Worm (Caenorhabditis elegans) whole organism, L1 larva: ENCODE results near the gene gst-35.

ENCODE experiments used
- C04F5.9 ChIP-seq: sonication (generic microtip); optimal IDR thresholded peaks from 2 replicates; lab custom pipeline; 2016; ENCODE audit warnings: missing genetic modification characterization, missing compliant biosample characterization
- C16A3.4 ChIP-seq: fragments of 150-350 bp; optimal IDR thresholded peaks from 2 replicates; lab custom pipeline; 2014; ENCODE audit warnings: missing biosample characterization, missing genetic modification characterization
- aly-2 ChIP-seq: fragments of 150-350 bp; optimal IDR thresholded peaks from 2 replicates; lab custom pipeline; 2014; ENCODE audit warnings: missing biosample characterization, missing genetic modification characterization
- blmp-1 ChIP-seq: fragments of 150-350 bp; optimal IDR thresholded peaks from 2 replicates; lab custom pipeline; 2014; ENCODE audit warnings: missing biosample characterization, missing genetic modification characterization
- ceh-63 ChIP-seq: fragments of 200-800 bp; sonication (Bioruptor generic); optimal IDR thresholded peaks from 2 replicates; lab custom pipeline; 2018; ENCODE audit warnings: mild to moderate bottlenecking, missing genetic modification characterization, missing compliant biosample characterization
- ceh-8 ChIP-seq: fragments of 200-800 bp; sonication (Bioruptor generic); optimal IDR thresholded peaks from 2 replicates; lab custom pipeline; 2018; ENCODE audit warnings: mild to moderate bottlenecking, missing genetic modification characterization, moderate library complexity, missing compliant biosample characterization
- ceh-82 ChIP-seq, 3 experiments: fragments of 150-350 bp in 1 of 3; sonication (generic microtip) in 2 of 3; optimal IDR thresholded peaks; 2 replicates each; lab custom pipeline; 2014 to 2017; ENCODE audit warnings: missing biosample characterization in 3 of 3, missing genetic modification characterization in 3 of 3
- ceh-88 ChIP-seq: fragments of 200-800 bp; sonication (Bioruptor generic); IDR thresholded peaks from 2 replicates; pipeline ENCODE4 v1.3.6; 2022; ENCODE audit warnings: missing genetic modification characterization, missing compliant biosample characterization
- ces-1 ChIP-seq: fragments of 150-350 bp; optimal IDR thresholded peaks from 2 replicates; lab custom pipeline; 2014; ENCODE audit warnings: missing biosample characterization, missing genetic modification reagents, missing genetic modification characterization
- dpl-1 ChIP-seq, 3 experiments: fragments of 150-350 bp in 2 of 3; sonication (generic microtip) in 1 of 3; optimal IDR thresholded peaks; 2 replicates each; lab custom pipeline; 2014 to 2017; ENCODE audit warnings: missing biosample characterization in 3 of 3, missing genetic modification characterization in 3 of 3, missing genetic modification reagents in 3 of 3
- dsc-1 ChIP-seq: sonication (generic microtip); optimal IDR thresholded peaks from 2 replicates; lab custom pipeline; 2016; ENCODE audit warnings: mild to moderate bottlenecking, missing genetic modification characterization, missing compliant biosample characterization
- efl-1 ChIP-seq, 4 experiments: fragments of 150-350 bp; optimal IDR thresholded peaks in 3 of 4; peaks in 1 of 4; 1 replicate in 1 of 4; 2 replicates in 3 of 4; lab custom pipeline; 2014; ENCODE audit warnings: missing biosample characterization in 2 of 4, missing genetic modification characterization in 2 of 4, missing genetic modification reagents in 2 of 4
- efl-3 ChIP-seq: fragments of 200-800 bp; sonication (Bioruptor generic); optimal IDR thresholded peaks from 2 replicates; lab custom pipeline; 2018; ENCODE audit warnings: mild to moderate bottlenecking, missing genetic modification characterization, missing compliant biosample characterization
- egl-27 ChIP-seq, 2 experiments: fragments of 150-350 bp in 1 of 2; sonication (generic microtip); optimal IDR thresholded peaks; 3 replicates each; lab custom pipeline; 2017 to 2018; ENCODE audit warnings: missing biosample characterization in 2 of 2, missing genetic modification characterization in 2 of 2, missing genetic modification reagents in 2 of 2
- elt-2 ChIP-seq: sonication (generic microtip); optimal IDR thresholded peaks from 2 replicates; lab custom pipeline; 2016; ENCODE audit warnings: missing genetic modification characterization, mild to moderate bottlenecking, inconsistent platforms, missing compliant biosample characterization, missing genetic modification reagents
- fkh-10 ChIP-seq: sonication (generic microtip); optimal IDR thresholded peaks from 2 replicates; lab custom pipeline; 2017; ENCODE audit warnings: missing biosample characterization, missing genetic modification reagents, missing genetic modification characterization
- fkh-8 ChIP-seq: sonication (generic microtip); optimal IDR thresholded peaks from 2 replicates; lab custom pipeline; 2016; ENCODE audit warnings: mild to moderate bottlenecking, missing genetic modification characterization, missing compliant biosample characterization
- hlh-17 ChIP-seq: fragments of 200-800 bp; sonication (Bioruptor generic); optimal IDR thresholded peaks from 2 replicates; lab custom pipeline; 2018; ENCODE audit warnings: missing genetic modification characterization, mild to moderate bottlenecking, missing compliant biosample characterization, moderate library complexity, borderline replicate concordance
- hlh-4 ChIP-seq: sonication (generic microtip); optimal IDR thresholded peaks from 2 replicates; lab custom pipeline; 2016; ENCODE audit warnings: mild to moderate bottlenecking, missing genetic modification characterization, missing compliant biosample characterization
- hpl-2 ChIP-seq: fragments of 150-350 bp; optimal IDR thresholded peaks from 2 replicates; lab custom pipeline; 2014; ENCODE audit warnings: missing biosample characterization, missing genetic modification reagents, missing genetic modification characterization
- isw-1 ChIP-seq: fragments of 200-800 bp; sonication (Bioruptor generic); IDR thresholded peaks from 2 replicates; pipeline ENCODE4 v1.3.6; 2022; ENCODE audit warnings: missing genetic modification characterization, missing compliant biosample characterization
- jun-1 ChIP-seq: fragments of 150-350 bp; optimal IDR thresholded peaks from 2 replicates; lab custom pipeline; 2014; ENCODE audit warnings: missing biosample characterization, missing genetic modification reagents, missing genetic modification characterization
- lin-14 ChIP-seq: fragments of 200-800 bp; sonication (Bioruptor generic); optimal IDR thresholded peaks from 2 replicates; lab custom pipeline; 2018; ENCODE audit warnings: mild to moderate bottlenecking, missing genetic modification characterization, moderate library complexity, missing compliant biosample characterization
- lin-35 ChIP-seq, 2 experiments: fragments of 150-350 bp; optimal IDR thresholded peaks; 2 replicates each; lab custom pipeline; 2014; ENCODE audit warnings: missing biosample characterization in 2 of 2, missing genetic modification characterization in 2 of 2, missing genetic modification reagents in 2 of 2
- lin-39 ChIP-seq: fragments of 150-350 bp; optimal IDR thresholded peaks from 2 replicates; lab custom pipeline; 2014; ENCODE audit warnings: missing biosample characterization, missing genetic modification reagents, missing genetic modification characterization
- lir-3 ChIP-seq: sonication (generic microtip); optimal IDR thresholded peaks from 2 replicates; lab custom pipeline; 2016; ENCODE audit warnings: mild to moderate bottlenecking, missing genetic modification characterization, moderate library complexity, missing compliant biosample characterization; ENCODE audit not compliant: poor library complexity
- lsy-2 ChIP-seq, 2 experiments: fragments of 150-350 bp; optimal IDR thresholded peaks; 2 replicates each; lab custom pipeline; 2014; ENCODE audit warnings: missing biosample characterization in 2 of 2, missing genetic modification characterization in 2 of 2
- mab-9 ChIP-seq: fragments of 200-800 bp; sonication (Bioruptor generic); IDR thresholded peaks from 2 replicates; pipeline ENCODE4 v1.3.6; 2022; ENCODE audit warnings: missing genetic modification reagents, missing genetic modification characterization, missing compliant biosample characterization
- mdl-1 ChIP-seq, 2 experiments: fragments of 150-350 bp; optimal IDR thresholded peaks; 2 replicates each; lab custom pipeline; 2014 to 2017; ENCODE audit warnings: missing biosample characterization in 2 of 2, missing genetic modification characterization in 2 of 2, inconsistent platforms in 1 of 2
- mep-1 ChIP-seq: fragments of 150-350 bp; optimal IDR thresholded peaks from 2 replicates; lab custom pipeline; 2014; ENCODE audit warnings: missing biosample characterization, missing genetic modification characterization
- nhr-11 ChIP-seq: fragments of 150-350 bp; optimal IDR thresholded peaks from 2 replicates; lab custom pipeline; 2014; ENCODE audit warnings: missing biosample characterization, missing genetic modification characterization
- nhr-19 ChIP-seq: fragments of 200-800 bp; sonication (Bioruptor generic); conservative IDR thresholded peaks from 2 replicates; pipeline ENCODE4 v1.3.6; 2022; ENCODE audit warnings: missing genetic modification characterization, missing compliant biosample characterization
- nhr-20 ChIP-seq: sonication (generic microtip); optimal IDR thresholded peaks from 2 replicates; lab custom pipeline; 2016; ENCODE audit warnings: mild to moderate bottlenecking, missing genetic modification characterization, missing compliant biosample characterization
- nhr-237 ChIP-seq: fragments of 150-350 bp; optimal IDR thresholded peaks from 2 replicates; lab custom pipeline; 2014; ENCODE audit warnings: missing biosample characterization, missing genetic modification characterization
- nhr-28 ChIP-seq: fragments of 150-350 bp; optimal IDR thresholded peaks from 2 replicates; lab custom pipeline; 2014; ENCODE audit warnings: missing biosample characterization, missing genetic modification characterization
- nhr-71 ChIP-seq: sonication (generic microtip); optimal IDR thresholded peaks from 2 replicates; lab custom pipeline; 2016; ENCODE audit warnings: mild to moderate bottlenecking, missing genetic modification characterization, moderate library complexity, missing compliant biosample characterization
- nhr-76 ChIP-seq: sonication (generic microtip); optimal IDR thresholded peaks from 2 replicates; lab custom pipeline; 2017; ENCODE audit warnings: missing biosample characterization, missing genetic modification characterization
- nhr-77 ChIP-seq: fragments of 150-350 bp; optimal IDR thresholded peaks from 2 replicates; lab custom pipeline; 2014; ENCODE audit warnings: missing biosample characterization, missing genetic modification characterization
- pag-3 ChIP-seq: sonication (generic microtip); optimal IDR thresholded peaks from 2 replicates; lab custom pipeline; 2017; ENCODE audit warnings: missing genetic modification characterization, mild to moderate bottlenecking, missing compliant biosample characterization, antibody characterized with exemption, borderline replicate concordance; ENCODE audit not compliant: insufficient read depth
- snpc-4 ChIP-seq: fragments of 150-350 bp; optimal IDR thresholded peaks from 2 replicates; lab custom pipeline; 2014; ENCODE audit warnings: missing biosample characterization, missing genetic modification characterization
- snu-23 ChIP-seq: sonication (generic microtip); optimal IDR thresholded peaks from 2 replicates; lab custom pipeline; 2016; ENCODE audit warnings: missing genetic modification characterization, missing compliant biosample characterization
- sox-4 ChIP-seq: sonication (generic microtip); optimal IDR thresholded peaks from 2 replicates; lab custom pipeline; 2016; ENCODE audit warnings: missing genetic modification characterization, missing compliant biosample characterization
- swsn-7 ChIP-seq: sonication (generic microtip); optimal IDR thresholded peaks from 2 replicates; lab custom pipeline; 2016; ENCODE audit warnings: missing genetic modification characterization, missing compliant biosample characterization
- tlp-1 ChIP-seq: fragments of 150-350 bp; optimal IDR thresholded peaks from 2 replicates; lab custom pipeline; 2014; ENCODE audit warnings: missing biosample characterization, missing genetic modification characterization
- unc-86 ChIP-seq: sonication (generic microtip); optimal IDR thresholded peaks from 2 replicates; lab custom pipeline; 2016; ENCODE audit warnings: missing genetic modification characterization, missing compliant biosample characterization
- unc-98 ChIP-seq: fragments of 200-800 bp; sonication (Bioruptor generic); IDR thresholded peaks from 2 replicates; pipeline ENCODE4 v1.3.6; 2022; ENCODE audit warnings: missing genetic modification characterization, missing compliant biosample characterization
- zag-1 ChIP-seq: fragments of 150-350 bp; optimal IDR thresholded peaks from 2 replicates; lab custom pipeline; 2014; ENCODE audit warnings: missing biosample characterization, missing genetic modification characterization

The gst-35 gene

DNA sequence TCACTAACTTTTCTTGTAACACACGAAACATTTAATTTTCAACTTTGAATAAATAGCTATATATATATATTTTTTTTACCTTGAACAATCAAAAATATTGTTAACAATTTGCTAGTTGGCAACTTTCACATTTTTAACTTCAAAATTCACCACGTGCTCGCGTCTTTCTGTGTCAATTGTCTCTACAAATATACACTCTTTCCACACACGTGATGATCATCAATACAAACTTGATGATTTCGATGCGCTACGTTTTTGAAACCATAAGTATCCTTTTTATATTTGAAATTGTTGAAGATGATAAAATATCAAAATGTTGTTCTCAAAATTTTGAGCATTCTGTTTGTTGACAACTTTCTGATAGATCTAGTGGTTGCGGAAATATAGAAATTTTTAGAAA, 10.2 kb upstream of the gst-35 start (continued):
- TF ChIP-seq lsy-2 (tag; optimal IDR thresholded peaks at IDR 0.05; lab: Kevin White, UChicago) (no peak), pag-3 (no peak), C16A3.4 (tag; lab: Kevin White, UChicago) (peak; percentile 10), ceh-88 (GFP tag; lab: Robert Waterston, UW) (no peak), nhr-11 (tag; lab: Kevin White, UChicago) (no peak), mdl-1 (tag; optimal IDR thresholded peaks at IDR 0.05; lab: Kevin White, UChicago) (peak in 1 of 2 experiments; percentile 43), hlh-17 (no peak), swsn-7 (tag; lab: Kevin White, UChicago) (no peak), nhr-28 (tag; lab: Kevin White, UChicago) (no peak), blmp-1 (tag; lab: Kevin White, UChicago) (peak; percentile 32), nhr-237 (tag; lab: Kevin White, UChicago) (no peak), fkh-10 (no peak), ceh-82 (tag; optimal IDR thresholded peaks at IDR 0.05; lab: Kevin White, UChicago) (no peak), unc-98 (no peak), snpc-4 (no peak), tlp-1 (no peak), dsc-1 (tag; lab: Kevin White, UChicago) (no peak), isw-1 (GFP tag; lab: Robert Waterston, UW) (no peak), hlh-4 (tag; lab: Kevin White, UChicago) (no peak), hpl-2 (GFP tag; lab: Kevin White, UChicago) (no peak), nhr-20 (tag; lab: Kevin White, UChicago) (peak; percentile 48), lin-14 (GFP tag; lab: Kevin White, UChicago) (peak; percentile 35), nhr-71 (tag; lab: Kevin White, UChicago) (peak; percentile 57), dpl-1 (GFP tag; optimal IDR thresholded peaks at IDR 0.05; lab: Kevin White, UChicago) (peak in 1 of 3 experiments; percentile 25), mab-9 (GFP tag; lab: Robert Waterston, UW) (no peak), jun-1 (tag; lab: Kevin White, UChicago) (no peak), nhr-19 (GFP tag; lab: Robert Waterston, UW) (no peak; the same call in 1 of the 2 replicates), fkh-8 (tag; lab: Kevin White, UChicago) (no peak), unc-86 (tag; lab: Kevin White, UChicago) (no peak), snu-23 (peak; percentile 36), lir-3 (tag; lab: Kevin White, UChicago) (peak; percentile 7), lin-35 (GFP tag; optimal IDR thresholded peaks at IDR 0.05; lab: Kevin White, UChicago) (peak in 1 of 2 experiments; percentile 69), aly-2 (no peak), zag-1 (tag; lab: Kevin White, UChicago) (no peak), efl-3 (GFP tag; lab: Kevin White, UChicago) (no peak), mep-1 (tag; lab: Kevin White, UChicago) (no peak), ceh-63 (GFP tag; lab: Kevin White, UChicago) (no peak), ceh-8 (no peak), ces-1 (GFP tag; lab: Kevin White, UChicago) (no peak), C04F5.9 (tag; lab: Kevin White, UChicago) (no peak), egl-27 (tag; optimal IDR thresholded peaks at IDR 0.05; lab: Kevin White, UChicago) (no peak), elt-2 (tag; lab: Kevin White, UChicago) (no peak), sox-4 (tag; lab: Kevin White, UChicago) (no peak), efl-1 (optimal IDR thresholded peaks at IDR 0.05; lab: Kevin White, UChicago) (no peak), efl-1 (GFP tag; optimal IDR thresholded peaks at IDR 0.05 in 1 of 2; lab: Kevin White, UChicago) (peak in 1 of 2 experiments; percentile 18), lin-39 (tag; lab: Kevin White, UChicago) (no peak), nhr-76 (tag; lab: Kevin White, UChicago) (no peak), nhr-77 (tag; lab: Kevin White, UChicago) (no peak)
